Fruit fly (Drosophila melanogaster): ENCODE results near the gene EMC2B.

The EMC2B gene

DNA sequence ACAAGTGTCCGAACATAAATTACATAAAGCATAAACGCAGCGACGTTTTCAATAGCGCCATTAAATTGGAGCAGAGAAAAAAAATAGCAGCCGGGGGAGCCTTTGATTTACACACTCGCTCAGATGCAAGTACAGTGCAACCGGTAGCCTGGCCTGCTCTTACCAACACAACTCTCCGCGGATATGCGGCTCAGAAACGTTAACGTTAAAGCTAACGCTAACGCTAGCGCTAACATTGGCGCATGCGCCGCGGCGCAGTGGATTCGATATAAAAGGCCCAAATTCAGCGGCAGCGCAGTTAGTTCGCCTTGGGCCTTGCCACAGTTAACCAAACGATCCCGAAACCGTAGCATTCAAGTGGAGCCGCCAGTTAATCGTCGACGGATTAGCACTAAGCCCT, 22.6 kb upstream of the EMC2B start, which contains the start of gene Pxd:
Gene Pxd (plus strand): TSS at position 301 of the 400 bp plus-strand sequence.
- no peak for TF ChIP-seq CG32767 (GFP tag; IDR thresholded peaks at IDR 0.05)
- TF ChIP-seq ewg (GFP tag; optimal IDR thresholded peaks at IDR 0.05), result peak; percentile 8
- no peak for TF ChIP-seq kah (GFP tag; optimal IDR thresholded peaks at IDR 0.05)
- TF ChIP-seq CG17829 (tag; optimal IDR thresholded peaks at IDR 0.05), result no peak

DNA sequence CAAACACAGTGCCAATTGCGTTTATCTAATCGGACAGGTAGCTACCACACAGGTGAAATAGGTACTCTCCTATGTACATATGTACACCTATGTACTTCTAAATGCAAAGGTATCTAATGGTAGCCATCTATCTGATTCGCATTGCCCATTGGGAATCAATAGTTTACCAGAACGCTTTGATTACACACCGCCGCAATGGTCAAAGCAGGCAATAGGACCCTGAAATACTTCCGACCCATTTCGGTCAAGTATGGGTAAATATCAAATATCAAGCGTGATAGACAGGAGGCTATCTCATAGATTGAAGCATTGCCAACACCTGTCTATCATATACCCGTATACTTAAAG, 17.0 kb upstream of the EMC2B start:
- TF ChIP-seq grn (GFP tag; optimal IDR thresholded peaks at IDR 0.05), result peak; percentile 53
- no peak for TF ChIP-seq Hand (GFP tag; optimal IDR thresholded peaks at IDR 0.05)
- no peak for TF ChIP-seq lbe (GFP tag; optimal IDR thresholded peaks at IDR 0.05)
- TF ChIP-seq GATAe (GFP tag; conservative IDR thresholded peaks at IDR 0.05), result 0 out of 2 replicates have a peak, but pooled peaks have one; percentile 13
- no peak for TF ChIP-seq HLH3B (GFP tag; IDR thresholded peaks at IDR 0.05)
- no peak for TF ChIP-seq kah (GFP tag; optimal IDR thresholded peaks at IDR 0.05)
- TF ChIP-seq vfl (GFP tag; optimal IDR thresholded peaks at IDR 0.05), result no peak
- TF ChIP-seq CG14441 (GFP tag; IDR thresholded peaks at IDR 0.05), result no peak
- peak; percentile 93 for TF ChIP-seq mirr (GFP tag; optimal IDR thresholded peaks at IDR 0.05)
- TF ChIP-seq ara (GFP tag; IDR thresholded peaks at IDR 0.05), result no peak
- peak; percentile 65 for TF ChIP-seq Elba2 (GFP tag; optimal IDR thresholded peaks at IDR 0.05)
- TF ChIP-seq Fer1 (GFP tag; optimal IDR thresholded peaks at IDR 0.05), result no peak
- no peak for TF ChIP-seq CG13894 (tag; optimal IDR thresholded peaks at IDR 0.05)
- TF ChIP-seq CG15269 (tag; optimal IDR thresholded peaks at IDR 0.05), result no peak

DNA sequence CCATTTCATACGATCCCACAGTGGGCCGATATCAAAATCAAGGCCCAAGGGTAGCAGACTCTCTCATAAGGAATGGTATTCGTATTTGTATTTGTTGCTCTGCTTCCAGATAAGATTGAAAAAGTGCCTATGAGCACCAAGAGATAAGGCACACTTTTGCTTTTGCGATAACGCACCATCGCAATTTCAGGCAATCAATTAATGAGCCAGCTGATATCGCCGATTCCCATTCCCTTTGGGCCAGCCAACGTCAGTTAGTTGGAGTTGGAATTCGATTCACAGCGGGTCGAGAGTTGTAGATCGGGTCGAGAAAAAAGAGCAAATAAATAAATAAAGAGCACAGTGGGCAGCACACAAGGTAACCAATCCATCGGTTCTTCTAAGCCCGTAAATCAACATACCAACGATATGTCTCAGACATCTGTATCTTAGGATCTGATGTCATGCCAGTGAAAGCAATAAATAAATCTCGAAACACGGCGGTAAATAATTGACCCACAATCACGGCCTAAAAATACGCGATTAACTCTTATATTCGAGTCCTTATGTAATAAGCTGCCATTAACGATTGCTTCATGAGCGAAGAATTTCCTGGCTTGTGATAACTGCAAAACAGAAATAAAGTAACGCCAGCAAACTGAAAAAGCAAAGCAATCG, 16.5 kb upstream of the EMC2B start, which contains the start of gene CG8907:
Gene CG8907 (plus strand): TSS at position 252 of the 657 bp plus-strand sequence.
- TF ChIP-seq CG34376 (GFP tag; optimal IDR thresholded peaks at IDR 0.05), result peak; percentile 49
- TF ChIP-seq zf30C (GFP tag; optimal IDR thresholded peaks at IDR 0.05), result no peak
- no peak for TF ChIP-seq CG15269 (tag; optimal IDR thresholded peaks at IDR 0.05)
- peak; percentile 27; the same call in 1 of the 3 replicates for TF ChIP-seq Dbx (GFP tag; IDR thresholded peaks at IDR 0.05)
- TF ChIP-seq Rfx (GFP tag; IDR thresholded peaks at IDR 0.05), result peak; percentile 15; the same call in 1 of the 2 replicates
- TF ChIP-seq gro (GFP tag; optimal IDR thresholded peaks at IDR 0.05), result peak; percentile 6
- TF ChIP-seq Elba2 (GFP tag; optimal IDR thresholded peaks at IDR 0.05), result no peak
- no peak for TF ChIP-seq C15 (GFP tag; IDR thresholded peaks at IDR 0.05)
- TF ChIP-seq CG10543 (GFP tag; optimal IDR thresholded peaks at IDR 0.05), result peak; percentile 39
- TF ChIP-seq Med (GFP tag), result peak; percentile 49
- no peak for TF ChIP-seq br (optimal IDR thresholded peaks at IDR 0.05)
- peak; percentile 68 for TF ChIP-seq sug (tag; optimal IDR thresholded peaks at IDR 0.05)
- TF ChIP-seq CG31365 (tag; optimal IDR thresholded peaks at IDR 0.05), result no peak
- no peak; the same call in 1 of the 2 replicates for TF ChIP-seq Lim3 (GFP tag; IDR thresholded peaks at IDR 0.05)
- no peak for TF ChIP-seq danr (GFP tag; IDR thresholded peaks at IDR 0.05)
- TF ChIP-seq GATAe (GFP tag; conservative IDR thresholded peaks at IDR 0.05), result peak; percentile 96
- TF ChIP-seq Pdp1 (GFP tag; optimal IDR thresholded peaks at IDR 0.05), result peak in 1 of 2 experiments; percentile 75
- no peak for TF ChIP-seq Dll (GFP tag; IDR thresholded peaks at IDR 0.05; ENCODE audit: partially characterized antibody)
- TF ChIP-seq tll (GFP tag; optimal IDR thresholded peaks at IDR 0.05), result no peak
- TF ChIP-seq HLH4C (GFP tag; IDR thresholded peaks at IDR 0.05; ENCODE audit: partially characterized antibody), result no peak
- no peak for TF ChIP-seq ranshi (GFP tag; IDR thresholded peaks at IDR 0.05)
- TF ChIP-seq B-H2 (GFP tag; optimal IDR thresholded peaks at IDR 0.05), result peak; percentile 9
- no peak for TF ChIP-seq pita (GFP tag; optimal IDR thresholded peaks at IDR 0.05)
- peak; percentile 12; the same call in 1 of the 2 replicates for TF ChIP-seq MBD-R2 (GFP tag; IDR thresholded peaks at IDR 0.05)
- no peak for TF ChIP-seq her (GFP tag; optimal IDR thresholded peaks at IDR 0.05)
- no peak for TF ChIP-seq CG11398 (GFP tag; optimal IDR thresholded peaks at IDR 0.05)
- no peak for TF ChIP-seq CG7372 (GFP tag; IDR thresholded peaks at IDR 0.05)
- peak; percentile 74 for TF ChIP-seq lab (GFP tag; optimal IDR thresholded peaks at IDR 0.05)
- TF ChIP-seq mirr (GFP tag; optimal IDR thresholded peaks at IDR 0.05), result peak; percentile 65
- TF ChIP-seq Hr78 (GFP tag; optimal IDR thresholded peaks at IDR 0.05), result peak in 1 of 2 experiments; percentile 39
- no peak for TF ChIP-seq CG8290 (GFP tag; optimal IDR thresholded peaks at IDR 0.05)
- TF ChIP-seq CG8290 (tag; optimal IDR thresholded peaks at IDR 0.05), result no peak
- no peak for TF ChIP-seq sisA (GFP tag; IDR thresholded peaks at IDR 0.05)
- no peak for TF ChIP-seq Nf-YB (GFP tag; optimal IDR thresholded peaks at IDR 0.05)
